Worm (Caenorhabditis elegans) whole organism, L3 larva: Measurements from ENCODE around the gene F22F4.4.

ENCODE experiments used
- R02D3.7 ChIP-seq: fragments of 150-350 bp; optimal IDR thresholded peaks from 2 replicates; lab custom pipeline; 2014; ENCODE audit warnings: missing biosample characterization, missing genetic modification characterization
- aly-2 ChIP-seq: fragments of 150-350 bp; optimal IDR thresholded peaks from 2 replicates; lab custom pipeline; 2014; ENCODE audit warnings: missing biosample characterization, missing genetic modification characterization
- ceh-16 ChIP-seq: sonication (generic microtip); optimal IDR thresholded peaks from 2 replicates; lab custom pipeline; 2017; ENCODE audit warnings: missing biosample characterization, missing genetic modification characterization
- egl-27 ChIP-seq: sonication (generic microtip); optimal IDR thresholded peaks from 4 replicates; lab custom pipeline; 2017; ENCODE audit warnings: missing biosample characterization, missing genetic modification reagents, missing genetic modification characterization
- egl-5 ChIP-seq: fragments of 150-350 bp; optimal IDR thresholded peaks from 2 replicates; lab custom pipeline; 2017; ENCODE audit warnings: missing biosample characterization, missing genetic modification reagents, missing genetic modification characterization, inconsistent platforms
- elt-1 ChIP-seq: fragments of 150-350 bp; optimal IDR thresholded peaks from 2 replicates; lab custom pipeline; 2014; ENCODE audit warnings: missing biosample characterization, missing genetic modification characterization
- elt-2 ChIP-seq: sonication (generic microtip); optimal IDR thresholded peaks from 2 replicates; lab custom pipeline; 2016; ENCODE audit warnings: missing genetic modification reagents, mild to moderate bottlenecking, missing genetic modification characterization, missing compliant biosample characterization
- elt-3 ChIP-seq, 3 experiments: fragments of 150-350 bp in 1 of 3; sonication (generic microtip) in 2 of 3; optimal IDR thresholded peaks; 2 replicates in 2 of 3; 4 replicates in 1 of 3; lab custom pipeline; 2014 to 2017; ENCODE audit warnings: missing biosample characterization in 3 of 3, missing genetic modification characterization in 3 of 3
- eor-1 ChIP-seq, 2 experiments: fragments of 150-350 bp; optimal IDR thresholded peaks; 2 replicates each; lab custom pipeline; 2014 to 2018; ENCODE audit warnings: missing biosample characterization in 2 of 2, missing genetic modification characterization in 2 of 2
- fkh-10 ChIP-seq: sonication (generic microtip); optimal IDR thresholded peaks from 2 replicates; lab custom pipeline; 2017; ENCODE audit warnings: missing biosample characterization, missing genetic modification reagents, missing genetic modification characterization
- fos-1 ChIP-seq: fragments of 150-350 bp; optimal IDR thresholded peaks from 2 replicates; lab custom pipeline; 2014; ENCODE audit warnings: missing biosample characterization, missing genetic modification characterization
- hmg-11 ChIP-seq: sonication (generic microtip); optimal IDR thresholded peaks from 2 replicates; lab custom pipeline; 2016; ENCODE audit warnings: missing genetic modification characterization, missing compliant biosample characterization
- jun-1 ChIP-seq: fragments of 150-350 bp; optimal IDR thresholded peaks from 2 replicates; lab custom pipeline; 2014; ENCODE audit warnings: missing biosample characterization, missing genetic modification reagents, missing genetic modification characterization
- lin-15B ChIP-seq: fragments of 150-350 bp; optimal IDR thresholded peaks from 2 replicates; lab custom pipeline; 2014; ENCODE audit warnings: missing biosample characterization, missing genetic modification characterization
- lin-39 ChIP-seq: fragments of 150-350 bp; optimal IDR thresholded peaks from 2 replicates; lab custom pipeline; 2018; ENCODE audit warnings: missing biosample characterization, missing genetic modification reagents, missing genetic modification characterization
- lsy-12 ChIP-seq: sonication (generic microtip); optimal IDR thresholded peaks from 2 replicates; lab custom pipeline; 2016; ENCODE audit warnings: mild to moderate bottlenecking, missing genetic modification characterization, missing compliant biosample characterization
- nfya-1 ChIP-seq: sonication (generic microtip); optimal IDR thresholded peaks from 2 replicates; lab custom pipeline; 2017; ENCODE audit warnings: missing genetic modification characterization, mild to moderate bottlenecking, missing compliant biosample characterization, antibody characterized with exemption, moderate library complexity; ENCODE audit not compliant: insufficient read depth
- nhr-12 ChIP-seq: fragments of 150-350 bp; optimal IDR thresholded peaks from 2 replicates; lab custom pipeline; 2014; ENCODE audit warnings: missing biosample characterization, missing genetic modification characterization
- nhr-23 ChIP-seq: fragments of 150-350 bp; optimal IDR thresholded peaks from 2 replicates; lab custom pipeline; 2014; ENCODE audit warnings: missing biosample characterization, missing genetic modification reagents, missing genetic modification characterization
- nhr-25 ChIP-seq: sonication (generic microtip); optimal IDR thresholded peaks from 2 replicates; lab custom pipeline; 2017; ENCODE audit warnings: missing biosample characterization, missing genetic modification characterization
- nhr-43 ChIP-seq: sonication (generic microtip); optimal IDR thresholded peaks from 2 replicates; lab custom pipeline; 2016; ENCODE audit warnings: mild to moderate bottlenecking, missing genetic modification characterization, missing compliant biosample characterization; ENCODE audit not compliant: poor library complexity, severe bottlenecking
- nhr-77 ChIP-seq: fragments of 150-350 bp; optimal IDR thresholded peaks from 2 replicates; lab custom pipeline; 2014; ENCODE audit warnings: missing biosample characterization, missing genetic modification characterization
- pha-4 ChIP-seq: fragments of 150-350 bp; optimal IDR thresholded peaks from 2 replicates; lab custom pipeline; 2014; ENCODE audit warnings: missing biosample characterization, missing genetic modification reagents, missing genetic modification characterization
- pqm-1 ChIP-seq: fragments of 150-350 bp; optimal IDR thresholded peaks from 2 replicates; lab custom pipeline; 2017; ENCODE audit warnings: missing biosample characterization, missing genetic modification characterization, inconsistent platforms
- skn-1 ChIP-seq: fragments of 150-350 bp; optimal IDR thresholded peaks from 2 replicates; lab custom pipeline; 2014; ENCODE audit warnings: missing biosample characterization, missing genetic modification characterization
- snpc-4 ChIP-seq: fragments of 150-350 bp; optimal IDR thresholded peaks from 2 replicates; lab custom pipeline; 2014; ENCODE audit warnings: missing biosample characterization, missing genetic modification characterization

The F22F4.4 gene

ce11 chrX:5953174-5953573, 48.2 kb downstream of the F22F4.4 start, which contains the start of the genes R07E4.5 and R07E4.3:
TSS of gene R07E4.5 (minus strand) at chrX:5953174.
TSS of gene R07E4.3 (plus strand) at chrX:5953458.
- peak; percentile 90 for TF ChIP-seq pha-4 (tag; lab: Kevin White, UChicago)
- no peak for TF ChIP-seq elt-3 (tag; optimal IDR thresholded peaks at IDR 0.05; lab: Kevin White, UChicago)
- TF ChIP-seq nhr-43 (tag; lab: Kevin White, UChicago), result peak; percentile 60
- TF ChIP-seq fos-1 (tag; lab: Kevin White, UChicago), result no peak
- peak; percentile 39 for TF ChIP-seq pqm-1
- no peak for TF ChIP-seq nhr-23 (tag; lab: Kevin White, UChicago)
- no peak for TF ChIP-seq nhr-12 (tag; lab: Kevin White, UChicago)
- TF ChIP-seq R02D3.7 (tag; lab: Kevin White, UChicago), result peak; percentile 3
- peak; percentile 82 for TF ChIP-seq nhr-25 (tag; lab: Kevin White, UChicago)
- no peak for TF ChIP-seq egl-27 (tag; lab: Kevin White, UChicago)
- TF ChIP-seq lin-15B (tag; lab: Kevin White, UChicago), result peak; percentile 89
- TF ChIP-seq egl-5 (tag; lab: Kevin White, UChicago), result peak; percentile 81
- TF ChIP-seq jun-1 (tag; lab: Kevin White, UChicago), result no peak
- peak; percentile 86 for TF ChIP-seq nfya-1 (tag; lab: Kevin White, UChicago)
- TF ChIP-seq ceh-16 (tag; lab: Kevin White, UChicago), result no peak
- TF ChIP-seq aly-2 (tag; lab: Kevin White, UChicago), result no peak
- no peak for TF ChIP-seq fkh-10
- TF ChIP-seq snpc-4 (tag; lab: Kevin White, UChicago), result peak; percentile 66
- no peak for TF ChIP-seq eor-1 (tag; optimal IDR thresholded peaks at IDR 0.05; lab: Kevin White, UChicago)
- TF ChIP-seq skn-1, result no peak
- no peak for TF ChIP-seq nhr-77
- no peak for TF ChIP-seq elt-1 (tag; lab: Kevin White, UChicago)
- peak; percentile 60 for TF ChIP-seq hmg-11 (tag; lab: Kevin White, UChicago)
- peak; percentile 37 for TF ChIP-seq elt-2
- no peak for TF ChIP-seq lsy-12
- peak; percentile 91 for TF ChIP-seq lin-39 (tag; lab: Kevin White, UChicago)
